Worm (Caenorhabditis elegans): ENCODE data around the gene Y53F4B.36.
"Not testable (repeated sequence)": the region's sequence is repeated elsewhere in the genome, so short reads cannot be mapped to it uniquely, and the experiment has no call there.

Y53F4B.36 gene

DNA sequence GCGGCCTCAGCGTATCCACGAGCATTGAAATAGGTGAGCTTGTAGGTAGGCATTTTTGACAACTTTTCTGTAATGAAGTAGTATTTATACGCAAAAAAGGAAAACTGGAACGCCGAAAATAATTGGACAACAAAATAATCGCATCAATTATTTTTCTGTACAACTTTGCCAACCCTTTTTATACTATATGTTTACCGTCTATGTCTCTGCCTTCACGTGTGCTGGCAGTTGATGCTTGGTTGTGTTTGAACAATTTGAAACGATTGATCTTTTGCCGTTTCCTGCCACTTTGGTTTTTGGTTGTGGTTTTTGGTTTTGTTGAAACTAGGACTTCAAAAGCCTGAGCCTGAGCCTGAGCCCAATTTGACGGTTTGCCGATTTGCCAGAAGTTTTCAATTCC is 8.4 kb upstream of the Y53F4B.36 start, which contains the start of gene gst-28:
Gene gst-28, minus strand, starts transcription at position 238 of the 400 bp plus-strand sequence.
- TF ChIP-seq pqm-1 (tag; optimal IDR thresholded peaks at IDR 0.05) (peak; percentile 41), pha-4 (tag; optimal IDR thresholded peaks at IDR 0.05) (peak; percentile 40), mml-1 (tag; optimal IDR thresholded peaks at IDR 0.05) (no peak), elt-2 (tag; optimal IDR thresholded peaks at IDR 0.05) (peak; percentile 15), elt-1 (tag; optimal IDR thresholded peaks at IDR 0.05) (no peak)

DNA sequence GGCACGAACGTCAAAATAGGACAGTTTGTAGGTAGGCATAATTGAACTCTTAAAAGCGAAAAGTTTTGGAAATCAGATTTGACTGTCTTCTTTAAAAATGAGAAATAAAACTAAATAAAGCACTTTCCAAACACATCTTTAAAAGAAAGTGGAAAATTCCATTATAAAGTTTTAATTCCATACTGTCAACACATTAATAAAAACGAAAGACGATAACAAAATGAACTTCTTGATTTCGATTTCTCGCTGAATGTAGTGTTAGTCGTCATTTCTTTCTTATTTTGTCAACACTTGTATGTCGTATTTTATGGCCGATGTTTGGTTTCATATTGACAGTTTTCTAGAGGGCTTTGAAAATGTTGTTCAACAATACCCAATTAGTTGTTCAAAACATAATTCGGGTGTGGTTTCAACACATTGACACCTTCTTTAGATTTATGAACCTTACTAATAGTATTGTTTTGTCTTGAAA is 5.9 kb upstream of the Y53F4B.36 start, which contains the start of gene gst-29:
Gene gst-29, minus strand, starts transcription at position 51 of the 472 bp plus-strand sequence.
- no peak for TF ChIP-seq nhr-12 (tag; optimal IDR thresholded peaks at IDR 0.05)
- no peak for TF ChIP-seq daf-12 (tag; optimal IDR thresholded peaks at IDR 0.05)
- peak; percentile 6 for TF ChIP-seq elt-2 (tag; optimal IDR thresholded peaks at IDR 0.05)
- TF ChIP-seq pqm-1 (tag; optimal IDR thresholded peaks at IDR 0.05) = peak; percentile 33
- peak; percentile 43 for TF ChIP-seq pha-4 (tag; optimal IDR thresholded peaks at IDR 0.05)

DNA sequence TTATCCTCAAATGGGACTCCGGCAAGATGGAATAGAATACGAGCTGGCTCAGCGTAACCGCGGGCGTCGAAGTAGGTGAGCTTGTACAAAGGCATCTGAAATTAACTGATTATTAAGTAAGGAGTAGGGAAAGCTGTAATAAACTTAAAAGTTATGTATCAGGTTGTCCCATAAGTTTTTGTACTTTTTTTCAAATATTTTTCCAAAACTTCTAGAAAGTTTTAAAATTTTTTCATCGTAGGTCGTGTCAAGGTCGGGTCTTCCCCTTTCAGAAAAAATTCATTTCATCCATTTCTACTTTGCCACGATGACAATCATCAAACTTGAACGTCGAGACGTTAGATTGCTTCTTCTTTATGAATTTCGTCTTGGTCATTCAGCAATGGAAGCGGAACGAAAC is 3.9 kb upstream of the Y53F4B.36 start, which contains the start of gene gst-39:
Gene gst-39, minus strand, starts transcription at position 101 of the 400 bp plus-strand sequence.
- TF ChIP-seq nhr-28, pqm-1, nhr-67 (tag; optimal IDR thresholded peaks at IDR 0.05): not testable (repeated sequence)

DNA sequence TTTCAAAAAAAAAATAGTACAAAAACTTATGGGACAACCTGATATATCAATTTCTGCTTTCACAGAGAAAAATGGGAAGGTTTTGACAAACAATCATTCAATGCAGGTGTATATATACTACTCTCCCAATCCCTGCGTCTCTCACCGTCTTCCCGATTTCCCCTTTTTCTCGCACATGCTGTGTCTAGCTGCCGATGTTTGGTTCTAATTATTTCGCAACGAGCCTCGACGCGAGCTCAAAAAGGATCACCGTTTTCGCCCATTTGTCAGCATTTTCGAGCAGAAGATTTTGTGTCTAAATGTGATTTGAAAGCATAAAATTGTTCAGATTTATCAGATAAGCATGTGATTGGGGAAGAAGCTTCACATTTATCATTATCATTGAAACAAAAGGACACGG is 2.6 kb upstream of the Y53F4B.36 start:
- TF ChIP-seq pha-4 (tag; optimal IDR thresholded peaks at IDR 0.05) = peak; percentile 54
- no peak for TF ChIP-seq nhr-43 (tag; optimal IDR thresholded peaks at IDR 0.05; ENCODE audit: poor library complexity, severe bottlenecking)
- no peak for TF ChIP-seq fkh-2 (tag; optimal IDR thresholded peaks at IDR 0.05)
- TF ChIP-seq elt-3 (tag; optimal IDR thresholded peaks at IDR 0.05) = no peak
- TF ChIP-seq mdl-1 (tag; optimal IDR thresholded peaks at IDR 0.05) = no peak
- no peak for TF ChIP-seq ceh-16 (tag; optimal IDR thresholded peaks at IDR 0.05)
- TF ChIP-seq hmg-11 (tag; optimal IDR thresholded peaks at IDR 0.05) = no peak
- TF ChIP-seq R02D3.7 (tag; optimal IDR thresholded peaks at IDR 0.05) = no peak
- no peak for TF ChIP-seq ztf-11 (tag; optimal IDR thresholded peaks at IDR 0.05)
- TF ChIP-seq nhr-25 (tag; optimal IDR thresholded peaks at IDR 0.05) = no peak
- TF ChIP-seq nhr-23 (tag; optimal IDR thresholded peaks at IDR 0.05) = no peak
- TF ChIP-seq ztf-4 (tag; optimal IDR thresholded peaks at IDR 0.05) = no peak
- TF ChIP-seq jun-1 (tag; optimal IDR thresholded peaks at IDR 0.05) = no peak
- TF ChIP-seq ceh-82 (tag; optimal IDR thresholded peaks at IDR 0.05) = no peak
- TF ChIP-seq elt-2 (tag; optimal IDR thresholded peaks at IDR 0.05) = no peak
- TF ChIP-seq aly-2 (tag; optimal IDR thresholded peaks at IDR 0.05) = no peak
- TF ChIP-seq ceh-9 (tag; optimal IDR thresholded peaks at IDR 0.05) = no peak
- TF ChIP-seq egl-5 (tag; optimal IDR thresholded peaks at IDR 0.05) = no peak
- peak; percentile 37 for TF ChIP-seq nfya-1 (tag; optimal IDR thresholded peaks at IDR 0.05; ENCODE audit: insufficient read depth)
- no peak for TF ChIP-seq nhr-237 (tag; optimal IDR thresholded peaks at IDR 0.05)
- TF ChIP-seq lin-39 (tag; optimal IDR thresholded peaks at IDR 0.05) = peak; percentile 46
- no peak for TF ChIP-seq nhr-76 (tag; optimal IDR thresholded peaks at IDR 0.05)
- TF ChIP-seq egl-27 (tag; optimal IDR thresholded peaks at IDR 0.05) = no peak
- TF ChIP-seq zag-1 (tag; optimal IDR thresholded peaks at IDR 0.05) = no peak
- peak; percentile 76 for TF ChIP-seq skn-1 (tag; optimal IDR thresholded peaks at IDR 0.05)
- no peak for TF ChIP-seq daf-12 (tag; optimal IDR thresholded peaks at IDR 0.05)
- no peak for TF ChIP-seq ceh-28 (tag; optimal IDR thresholded peaks at IDR 0.05)
- TF ChIP-seq sea-2 (GFP tag; optimal IDR thresholded peaks at IDR 0.05) = no peak
- TF ChIP-seq snpc-4 (tag; optimal IDR thresholded peaks at IDR 0.05) = no peak
- TF ChIP-seq unc-62 (GFP tag; optimal IDR thresholded peaks at IDR 0.05) = no peak
- TF ChIP-seq nhr-77 (tag; optimal IDR thresholded peaks at IDR 0.05) = no peak
- no peak for TF ChIP-seq fos-1 (tag; optimal IDR thresholded peaks at IDR 0.05)
- TF ChIP-seq fkh-10 (GFP tag; optimal IDR thresholded peaks at IDR 0.05) = no peak
- no peak for TF ChIP-seq nhr-67 (tag; optimal IDR thresholded peaks at IDR 0.05)
- TF ChIP-seq ama-1 (optimal IDR thresholded peaks at IDR 0.05) = no peak
